Fruit fly (Drosophila melanogaster) whole organism, wandering third instar larva: ENCODE data around the gene CG12182.

Experiments
- HLH106 ChIP-seq: fragments of 200-800 bp; optimal IDR thresholded peaks from 3 replicates; lab custom pipeline; 2019; ENCODE audit warnings: missing biosample characterization, mild to moderate bottlenecking, missing genetic modification characterization, moderate library complexity
- Hnf4 ChIP-seq: fragments of 200-800 bp; sonication (Bioruptor generic); optimal IDR thresholded peaks from 2 replicates; lab custom pipeline; 2016; ENCODE audit warnings: missing biosample characterization, mild to moderate bottlenecking, missing genetic modification characterization
- Myc ChIP-seq: fragments of >200 bp; optimal IDR thresholded peaks from 2 replicates; lab custom pipeline; 2017
- woc ChIP-seq: sonication (Bioruptor generic); optimal IDR thresholded peaks from 2 replicates; lab custom pipeline; 2016; ENCODE audit warnings: missing biosample characterization, mild to moderate bottlenecking, missing genetic modification characterization

dm6 chr3L:2584827-2585226 lies 14.6 kb downstream of the CG12182 start:
- TF ChIP-seq Hnf4 (GFP tag; lab: Kevin White, UChicago) (no peak), Myc (lab: Kevin White, UChicago) (no peak), woc (GFP tag; lab: Kevin White, UChicago) (no peak), HLH106 (no peak)
